Worm (Caenorhabditis elegans) whole organism, young adult: ENCODE results near the gene idpp-9.

Experiments
- B0035.1 ChIP-seq: sonication (generic microtip); optimal IDR thresholded peaks from 2 replicates; lab custom pipeline; 2016; ENCODE audit warnings: missing genetic modification characterization, mild to moderate bottlenecking, missing compliant biosample characterization, missing genotype, missing genetic modification reagents
- C17E4.6 ChIP-seq: fragments of 200-800 bp; sonication (Bioruptor generic); IDR thresholded peaks from 2 replicates; pipeline ENCODE4 v1.3.6; 2022; ENCODE audit warnings: missing genetic modification reagents, missing genetic modification characterization, missing compliant biosample characterization
- F37B4.10 ChIP-seq: fragments of 200-800 bp; sonication (Bioruptor generic); IDR thresholded peaks from 2 replicates; pipeline ENCODE4 v1.3.6; 2022; ENCODE audit warnings: missing genetic modification characterization, missing compliant biosample characterization
- T26A5.8 ChIP-seq: sonication (generic microtip); optimal IDR thresholded peaks from 2 replicates; lab custom pipeline; 2016; ENCODE audit warnings: missing genetic modification characterization, missing compliant biosample characterization
- aptf-2 ChIP-seq: fragments of 200-800 bp; sonication (Bioruptor generic); conservative IDR thresholded peaks from 2 replicates; pipeline ENCODE4 v1.3.6; 2022; ENCODE audit warnings: missing genetic modification reagents, missing genetic modification characterization, missing compliant biosample characterization
- ceh-100 ChIP-seq: fragments of 200-800 bp; sonication (Bioruptor generic); IDR thresholded peaks from 2 replicates; pipeline ENCODE4 v1.3.6; 2022; ENCODE audit warnings: missing genetic modification reagents, missing genetic modification characterization, missing compliant biosample characterization
- dox-1 ChIP-seq: fragments of 200-800 bp; sonication (Bioruptor generic); IDR thresholded peaks from 2 replicates; pipeline ENCODE4 v1.3.6; 2022; ENCODE audit warnings: missing genetic modification reagents, missing genetic modification characterization, missing compliant biosample characterization
- madf-3 ChIP-seq: fragments of 200-800 bp; sonication (Bioruptor generic); IDR thresholded peaks from 2 replicates; pipeline ENCODE4 v1.3.6; 2022; ENCODE audit warnings: missing genetic modification reagents, missing genetic modification characterization, missing compliant biosample characterization
- snpc-3.4 ChIP-seq: sonication (generic microtip); optimal IDR thresholded peaks from 2 replicates; lab custom pipeline; 2017; ENCODE audit warnings: missing genetic modification characterization, mild to moderate bottlenecking, missing compliant biosample characterization, antibody characterized with exemption, moderate library complexity, missing genotype, missing genetic modification reagents
- unc-130 ChIP-seq: sonication (generic microtip); optimal IDR thresholded peaks from 2 replicates; lab custom pipeline; 2016; ENCODE audit warnings: missing genetic modification reagents, missing genetic modification characterization, missing compliant biosample characterization
- unc-62 ChIP-seq: fragments of 150-350 bp; optimal IDR thresholded peaks from 2 replicates; lab custom pipeline; 2014; ENCODE audit warnings: missing biosample characterization, missing genetic modification reagents, missing genetic modification characterization

DNA sequence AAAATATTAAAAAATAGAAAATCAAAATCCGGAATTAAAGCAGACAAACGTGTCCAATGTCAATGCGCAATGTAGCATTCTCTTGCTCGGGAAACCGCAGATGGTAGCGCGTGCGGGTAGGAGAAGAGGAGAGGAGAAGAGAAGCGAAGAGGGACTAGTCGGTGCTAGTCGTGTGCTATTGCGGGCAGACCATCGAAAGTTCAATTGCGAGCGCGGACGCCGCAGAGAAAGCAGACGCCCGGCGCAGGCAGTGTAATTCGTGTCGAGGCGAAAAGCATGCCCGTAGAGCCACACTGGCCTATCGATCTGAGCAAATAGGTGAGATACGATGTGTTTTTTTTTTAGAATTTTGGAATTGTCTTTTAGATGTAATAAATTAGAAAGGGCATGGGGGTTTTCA is 30.0 kb upstream of the idpp-9 start:
- TF ChIP-seq ceh-100 (GFP tag; lab: Robert Waterston, UW), result no peak
- no peak for TF ChIP-seq C17E4.6 (GFP tag; lab: Robert Waterston, UW)
- no peak for TF ChIP-seq unc-130 (GFP tag; lab: Kevin White, UChicago)
- TF ChIP-seq T26A5.8 (tag; lab: Kevin White, UChicago), result no peak
- TF ChIP-seq dox-1 (GFP tag; lab: Robert Waterston, UW), result peak; percentile 54; the same call in 1 of the 2 replicates
- TF ChIP-seq B0035.1 (tag; lab: Kevin White, UChicago), result no peak
- TF ChIP-seq aptf-2 (GFP tag; lab: Robert Waterston, UW), result no peak
- no peak for TF ChIP-seq F37B4.10 (GFP tag; lab: Robert Waterston, UW)
- no peak for TF ChIP-seq madf-3 (GFP tag; lab: Robert Waterston, UW)
- TF ChIP-seq snpc-3.4, result no peak
- no peak for TF ChIP-seq unc-62 (GFP tag; lab: Kevin White, UChicago)
